Fruit fly (Drosophila melanogaster) whole organism, embryonic: Measurements from ENCODE around the gene smg.

Experiments used
- Atf3 ChIP-seq: fragments of 200-800 bp; sonication (Bioruptor generic); optimal IDR thresholded peaks from 3 replicates; lab custom pipeline; 2016; ENCODE audit warnings: missing biosample characterization, missing genetic modification characterization
- Bgb ChIP-seq: fragments of 200-800 bp; sonication (Bioruptor generic); IDR thresholded peaks from 2 replicates; pipeline ENCODE4 v1.3.6; 2022; ENCODE audit warnings: missing biosample characterization, missing genetic modification characterization; ENCODE audit not compliant: partially characterized antibody
- Blimp-1 ChIP-seq: fragments of 200-800 bp; sonication (Bioruptor generic); optimal IDR thresholded peaks from 3 replicates; lab custom pipeline; 2018; ENCODE audit warnings: missing biosample characterization, missing genetic modification characterization, mild to moderate bottlenecking, moderate library complexity, missing genetic modification reagents
- CG10654 ChIP-seq: fragments of 200-800 bp; sonication (Bioruptor generic); optimal IDR thresholded peaks from 2 replicates; lab custom pipeline; 2016; ENCODE audit warnings: missing biosample characterization, missing genetic modification characterization
- CG11560 ChIP-seq: fragments of 200-800 bp; sonication (Bioruptor generic); IDR thresholded peaks from 3 replicates; pipeline ENCODE4 v1.3.6; 2022; ENCODE audit warnings: missing biosample characterization, missing genetic modification characterization
- CG12219 ChIP-seq: fragments of 200-800 bp; sonication (Bioruptor generic); optimal IDR thresholded peaks from 3 replicates; lab custom pipeline; 2018; ENCODE audit warnings: missing biosample characterization, mild to moderate bottlenecking, missing genetic modification characterization
- CG13123 ChIP-seq: fragments of 200-800 bp; sonication (Bioruptor generic); optimal IDR thresholded peaks from 2 replicates; lab custom pipeline; 2016; ENCODE audit warnings: missing biosample characterization, missing genetic modification characterization
- CG13287 ChIP-seq: fragments of 200-800 bp; sonication (Bioruptor generic); IDR thresholded peaks from 2 replicates; pipeline ENCODE4 v1.3.6; 2022; ENCODE audit warnings: missing biosample characterization, missing genetic modification characterization; ENCODE audit not compliant: partially characterized antibody
- CG17612 ChIP-seq: fragments of 200-800 bp; sonication (Bioruptor generic); IDR thresholded peaks from 2 replicates; pipeline ENCODE4 v1.3.6; 2022; ENCODE audit warnings: missing biosample characterization, missing genetic modification characterization
- CG17802 ChIP-seq: fragments of 200-800 bp; sonication (Bioruptor generic); optimal IDR thresholded peaks from 2 replicates; lab custom pipeline; 2018; ENCODE audit warnings: missing biosample characterization, mild to moderate bottlenecking, missing genetic modification characterization, moderate library complexity
- CG1792 ChIP-seq: fragments of 200-800 bp; sonication (Bioruptor generic); optimal IDR thresholded peaks from 2 replicates; lab custom pipeline; 2016; ENCODE audit warnings: missing biosample characterization, missing genetic modification characterization
- CG1832 ChIP-seq: fragments of 200-800 bp; sonication (Bioruptor generic); optimal IDR thresholded peaks from 2 replicates; lab custom pipeline; 2017; ENCODE audit warnings: missing biosample characterization, mild to moderate bottlenecking, missing genetic modification characterization, inconsistent platforms
- CG31365 ChIP-seq: fragments of 200-800 bp; sonication (Bioruptor generic); optimal IDR thresholded peaks from 2 replicates; lab custom pipeline; 2018; ENCODE audit warnings: missing biosample characterization, mild to moderate bottlenecking, missing genetic modification characterization
- CG3281 ChIP-seq: fragments of 200-800 bp; sonication (Bioruptor generic); optimal IDR thresholded peaks from 3 replicates; lab custom pipeline; 2017; ENCODE audit warnings: missing biosample characterization, mild to moderate bottlenecking, missing genetic modification characterization
- CG3995 ChIP-seq: fragments of 200-800 bp; sonication (Bioruptor generic); optimal IDR thresholded peaks from 3 replicates; lab custom pipeline; 2016; ENCODE audit warnings: missing biosample characterization, missing genetic modification characterization
- CG42726 ChIP-seq: fragments of 200-800 bp; sonication (Bioruptor generic); IDR thresholded peaks from 2 replicates; pipeline ENCODE4 v1.3.6; 2022; ENCODE audit warnings: missing biosample characterization, missing genetic modification characterization; ENCODE audit not compliant: partially characterized antibody
- CG5245 ChIP-seq: fragments of 200-800 bp; sonication (Bioruptor generic); optimal IDR thresholded peaks from 3 replicates; lab custom pipeline; 2016; ENCODE audit warnings: missing biosample characterization, missing genetic modification characterization
- CG6689 ChIP-seq: fragments of 200-800 bp; sonication (Bioruptor generic); IDR thresholded peaks from 2 replicates; pipeline ENCODE4 v1.3.6; 2022; ENCODE audit warnings: missing biosample characterization, missing genetic modification characterization
- CG8388 ChIP-seq: fragments of 200-800 bp; sonication (Bioruptor generic); optimal IDR thresholded peaks from 2 replicates; lab custom pipeline; 2019; ENCODE audit warnings: missing biosample characterization, mild to moderate bottlenecking, missing genetic modification characterization, moderate library complexity
- D ChIP-seq, 2 experiments: fragments of 200-800 bp in 1 of 2; fragments of >200 bp in 1 of 2; sonication (Bioruptor generic) in 1 of 2; optimal IDR thresholded peaks; 2 replicates in 1 of 2; 3 replicates in 1 of 2; lab custom pipeline; 2017; ENCODE audit warnings: mild to moderate bottlenecking in 1 of 2, missing biosample characterization in 1 of 2, missing genetic modification characterization in 1 of 2, missing genetic modification reagents in 1 of 2
- Dref ChIP-seq: fragments of 200-800 bp; sonication (Bioruptor generic); IDR thresholded peaks from 2 replicates; pipeline ENCODE4 v1.3.6; 2022; ENCODE audit warnings: missing biosample characterization, missing genetic modification characterization
- Ets65A ChIP-seq: fragments of 200-800 bp; sonication (Bioruptor generic); peaks from one replicate; lab custom pipeline; 2016; ENCODE audit warnings: missing biosample characterization, missing genetic modification characterization
- GATAe ChIP-seq: fragments of 200-800 bp; sonication (Bioruptor generic); conservative IDR thresholded peaks from 2 replicates; pipeline ENCODE4 v1.3.6; 2022; ENCODE audit warnings: missing biosample characterization, missing genetic modification characterization
- Hand ChIP-seq: fragments of 200-800 bp; sonication (Bioruptor generic); optimal IDR thresholded peaks from 2 replicates; lab custom pipeline; 2017; ENCODE audit warnings: mild to moderate bottlenecking, missing biosample characterization, missing genetic modification reagents, missing genetic modification characterization
- Kr ChIP-seq: fragments of 200-800 bp; sonication (Bioruptor generic); optimal IDR thresholded peaks from 2 replicates; lab custom pipeline; 2017; ENCODE audit warnings: missing biosample characterization, mild to moderate bottlenecking, missing genetic modification characterization
- Sry-δ ChIP-seq: fragments of 200-800 bp; sonication (Bioruptor generic); optimal IDR thresholded peaks from 2 replicates; lab custom pipeline; 2016; ENCODE audit warnings: missing biosample characterization, missing genetic modification characterization
- Usf ChIP-seq: fragments of 200-800 bp; sonication (Bioruptor generic); optimal IDR thresholded peaks from 2 replicates; lab custom pipeline; 2017; ENCODE audit warnings: missing genotype, missing biosample characterization, missing genetic modification characterization
- YL-1 ChIP-seq: fragments of 200-800 bp; sonication (Bioruptor generic); optimal IDR thresholded peaks from 3 replicates; lab custom pipeline; 2017; ENCODE audit warnings: missing biosample characterization, mild to moderate bottlenecking, missing genetic modification characterization
- ac ChIP-seq: fragments of 200-800 bp; sonication (Bioruptor generic); optimal IDR thresholded peaks from 3 replicates; lab custom pipeline; 2017; ENCODE audit warnings: missing biosample characterization, mild to moderate bottlenecking, missing genetic modification characterization
- al ChIP-seq: fragments of 200-800 bp; sonication (Bioruptor generic); IDR thresholded peaks from 2 replicates; pipeline ENCODE4 v1.3.6; 2022; ENCODE audit warnings: missing biosample characterization, missing genetic modification characterization
- ase ChIP-seq: fragments of 200-800 bp; sonication (Bioruptor generic); IDR thresholded peaks from 3 replicates; pipeline ENCODE4 v1.3.6; 2022; ENCODE audit warnings: missing biosample characterization, missing genetic modification characterization
- da ChIP-seq: fragments of 200-800 bp; sonication (Bioruptor generic); optimal IDR thresholded peaks from 2 replicates; lab custom pipeline; 2016; ENCODE audit warnings: missing biosample characterization, missing genetic modification characterization
- dati ChIP-seq: fragments of 200-800 bp; sonication (Bioruptor generic); IDR thresholded peaks from 2 replicates; pipeline ENCODE4 v1.3.6; 2022; ENCODE audit warnings: missing biosample characterization, missing genetic modification characterization
- ems ChIP-seq: fragments of 200-800 bp; sonication (Bioruptor generic); optimal IDR thresholded peaks from 3 replicates; lab custom pipeline; 2016; ENCODE audit warnings: missing biosample characterization, missing genetic modification characterization
- exex ChIP-seq: fragments of 200-800 bp; sonication (Bioruptor generic); optimal IDR thresholded peaks from 4 replicates; lab custom pipeline; 2018; ENCODE audit warnings: missing biosample characterization, mild to moderate bottlenecking, missing genetic modification characterization, moderate library complexity
- fd3F ChIP-seq: fragments of 200-800 bp; sonication (Bioruptor generic); optimal IDR thresholded peaks from 2 replicates; lab custom pipeline; 2018; ENCODE audit warnings: missing biosample characterization, mild to moderate bottlenecking, missing genetic modification characterization, moderate library complexity
- gro ChIP-seq: fragments of 200-800 bp; sonication (Bioruptor generic); optimal IDR thresholded peaks from 2 replicates; lab custom pipeline; 2016; ENCODE audit warnings: missing biosample characterization, missing genetic modification characterization
- gt ChIP-seq: fragments of 200-800 bp; sonication (Bioruptor generic); IDR thresholded peaks from 2 replicates; pipeline ENCODE4 v1.3.6; 2022; ENCODE audit warnings: missing biosample characterization, missing genetic modification characterization
- ind ChIP-seq: fragments of 200-800 bp; sonication (Bioruptor generic); optimal IDR thresholded peaks from 3 replicates; lab custom pipeline; 2016; ENCODE audit warnings: missing biosample characterization, missing genetic modification characterization
- klu ChIP-seq: fragments of 200-800 bp; sonication (Bioruptor generic); IDR thresholded peaks from 2 replicates; pipeline ENCODE4 v1.3.6; 2022; ENCODE audit warnings: missing biosample characterization, missing genetic modification characterization
- lbe ChIP-seq: fragments of 200-800 bp; sonication (Bioruptor generic); optimal IDR thresholded peaks from 2 replicates; lab custom pipeline; 2016; ENCODE audit warnings: missing biosample characterization, mild to moderate bottlenecking, missing genetic modification characterization
- otp ChIP-seq: fragments of 200-800 bp; sonication (Bioruptor generic); IDR thresholded peaks from 3 replicates; pipeline ENCODE4, ENCODE4 v1.3.6; 2022; ENCODE audit warnings: missing biosample characterization, missing genetic modification characterization
- pb ChIP-seq: fragments of 200-800 bp; sonication (Bioruptor generic); optimal IDR thresholded peaks from 3 replicates; lab custom pipeline; 2016; ENCODE audit warnings: missing biosample characterization, missing genetic modification characterization
- rib ChIP-seq: fragments of 200-800 bp; sonication (Bioruptor generic); IDR thresholded peaks from 2 replicates; pipeline ENCODE4 v1.3.6; 2022; ENCODE audit warnings: missing biosample characterization, missing genetic modification characterization
- row ChIP-seq: fragments of 200-800 bp; sonication (Bioruptor generic); IDR thresholded peaks from 3 replicates; pipeline ENCODE4 v1.3.6; 2022; ENCODE audit warnings: missing biosample characterization, missing genetic modification characterization
- schlank ChIP-seq: fragments of 200-800 bp; sonication (Bioruptor generic); optimal IDR thresholded peaks from 2 replicates; lab custom pipeline; 2018; ENCODE audit warnings: missing biosample characterization, mild to moderate bottlenecking, missing genetic modification characterization
- tup ChIP-seq: fragments of 200-800 bp; sonication (Bioruptor generic); optimal IDR thresholded peaks from 2 replicates; lab custom pipeline; 2016; ENCODE audit warnings: missing biosample characterization, mild to moderate bottlenecking, missing genetic modification characterization, moderate library complexity
- unpg ChIP-seq: fragments of 200-800 bp; sonication (Bioruptor generic); optimal IDR thresholded peaks from 3 replicates; lab custom pipeline; 2018; ENCODE audit warnings: missing biosample characterization, mild to moderate bottlenecking, missing genetic modification characterization, moderate library complexity
- vnd ChIP-seq: fragments of 200-800 bp; sonication (Bioruptor generic); IDR thresholded peaks from 3 replicates; pipeline ENCODE4 v1.3.6; 2022; ENCODE audit warnings: missing biosample characterization, missing genetic modification characterization; ENCODE audit not compliant: partially characterized antibody
- vvl ChIP-seq: fragments of 200-800 bp; sonication (Bioruptor generic); IDR thresholded peaks from 2 replicates; pipeline ENCODE4 v1.3.6; 2022; ENCODE audit warnings: missing biosample characterization, missing genetic modification characterization
- wor ChIP-seq: fragments of 200-800 bp; sonication (Bioruptor generic); IDR thresholded peaks from 2 replicates; pipeline ENCODE4 v1.3.6; 2022; ENCODE audit warnings: missing biosample characterization, missing genetic modification characterization

smg gene

DNA sequence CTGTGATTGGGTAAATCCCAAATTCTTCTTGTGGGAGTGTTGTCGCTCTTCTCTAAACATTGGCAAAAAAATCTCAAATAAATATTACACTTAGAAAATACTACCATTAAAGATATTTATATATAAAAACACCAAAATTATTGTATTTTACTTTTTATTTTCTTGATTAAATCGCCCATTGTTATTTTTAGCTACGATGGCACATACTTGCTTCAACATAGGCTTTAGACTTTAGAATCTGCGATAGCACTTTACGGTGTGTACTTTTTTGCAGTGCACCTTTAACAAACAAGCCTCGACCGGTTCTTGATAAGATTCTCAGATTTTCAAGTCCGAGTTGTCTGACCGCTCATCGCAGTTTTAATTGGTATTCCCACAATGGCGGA, 43.1 kb downstream of the smg start, which contains the start of gene GNBP3 (continued):
- no peak for TF ChIP-seq Sry-δ (GFP tag; lab: Kevin White, UChicago)
- TF ChIP-seq CG13287 (GFP tag; lab: Robert Waterston, UW), result no peak
- peak; percentile 38 for TF ChIP-seq Ets65A (GFP tag; lab: Kevin White, UChicago)
- peak; percentile 36; the same call in 1 of the 2 replicates for TF ChIP-seq klu (GFP tag; lab: Robert Waterston, UW)
- no peak for TF ChIP-seq GATAe
- TF ChIP-seq row, result peak; percentile 58; the same call in 2 of the 3 replicates
- TF ChIP-seq unpg (GFP tag; lab: Kevin White, UChicago), result peak; percentile 59
- no peak for TF ChIP-seq gt
- peak; percentile 39 for TF ChIP-seq al (GFP tag; lab: Robert Waterston, UW)
- TF ChIP-seq CG12219 (GFP tag; lab: Kevin White, UChicago), result no peak
- TF ChIP-seq CG5245 (GFP tag; lab: Kevin White, UChicago), result peak; percentile 69
- no peak for TF ChIP-seq CG42726 (GFP tag; lab: Robert Waterston, UW)
- peak; percentile 22 for TF ChIP-seq fd3F (GFP tag; lab: Kevin White, UChicago)
- TF ChIP-seq CG17802 (tag; lab: Kevin White, UChicago), result no peak
- no peak for TF ChIP-seq exex
- peak; percentile 96 for TF ChIP-seq lbe (GFP tag; lab: Kevin White, UChicago)
- no peak for TF ChIP-seq Kr (GFP tag; lab: Kevin White, UChicago)
- no peak for TF ChIP-seq Atf3 (GFP tag; lab: Kevin White, UChicago)
- no peak for TF ChIP-seq ems (GFP tag; lab: Kevin White, UChicago)
- TF ChIP-seq Dref (GFP tag; lab: Robert Waterston, UW), result no peak
- TF ChIP-seq D (optimal IDR thresholded peaks at IDR 0.05; lab: Kevin White, UChicago), result no peak
- peak; percentile 21 for TF ChIP-seq D (GFP tag; optimal IDR thresholded peaks at IDR 0.05; lab: Kevin White, UChicago)
- no peak for TF ChIP-seq tup (GFP tag; lab: Kevin White, UChicago)
- TF ChIP-seq gro (GFP tag; lab: Kevin White, UChicago), result no peak
- peak; percentile 40 for TF ChIP-seq CG8388 (GFP tag; lab: Kevin White, UChicago)
- no peak for TF ChIP-seq wor (GFP tag; lab: Robert Waterston, UW)
- TF ChIP-seq CG1792 (GFP tag; lab: Kevin White, UChicago), result no peak
- peak; percentile 17 for TF ChIP-seq Usf (GFP tag; lab: Kevin White, UChicago)
- no peak for TF ChIP-seq vnd (GFP tag; lab: Robert Waterston, UW)
- TF ChIP-seq Bgb (GFP tag; lab: Robert Waterston, UW), result no peak
- no peak for TF ChIP-seq ase (GFP tag; lab: Robert Waterston, UW)
- no peak for TF ChIP-seq otp
- TF ChIP-seq CG1832, result no peak
- TF ChIP-seq da (GFP tag; lab: Kevin White, UChicago), result no peak
- peak; percentile 70 for TF ChIP-seq vvl (GFP tag; lab: Robert Waterston, UW)
- no peak for TF ChIP-seq rib (GFP tag; lab: Robert Waterston, UW)
- no peak for TF ChIP-seq pb (GFP tag; lab: Kevin White, UChicago)
- TF ChIP-seq ac, result peak; percentile 31
- no peak for TF ChIP-seq schlank (tag; lab: Kevin White, UChicago)
- peak; percentile 75 for TF ChIP-seq Blimp-1
- TF ChIP-seq CG6689, result peak; percentile 53; the same call in 1 of the 2 replicates
- peak; percentile 19 for TF ChIP-seq CG31365
- TF ChIP-seq CG11560 (tag; lab: Robert Waterston, UW), result no peak
- no peak for TF ChIP-seq Hand (GFP tag; lab: Kevin White, UChicago)
- TF ChIP-seq dati (GFP tag; lab: Robert Waterston, UW), result no peak
- TF ChIP-seq CG3995, result peak; percentile 25
- no peak for TF ChIP-seq CG17612 (GFP tag; lab: Robert Waterston, UW)
- TF ChIP-seq YL-1, result no peak
- no peak for TF ChIP-seq CG13123
- TF ChIP-seq CG10654 (GFP tag; lab: Kevin White, UChicago), result peak; percentile 19
- TF ChIP-seq ind (GFP tag; lab: Kevin White, UChicago), result peak; percentile 40
- TF ChIP-seq CG3281, result peak; percentile 88
